Worm (Caenorhabditis elegans) whole organism, L2 larva: ENCODE results near the gene cyp-33C11.

Source experiments
- R02D3.7 ChIP-seq: fragments of 150-350 bp; optimal IDR thresholded peaks from 2 replicates; lab custom pipeline; 2014; ENCODE audit warnings: missing biosample characterization, missing genetic modification characterization
- ama-1 ChIP-seq: fragments of 150-350 bp; optimal IDR thresholded peaks from 2 replicates; lab custom pipeline; 2018; ENCODE audit warnings: inconsistent platforms
- ceh-82 ChIP-seq: fragments of 150-350 bp; optimal IDR thresholded peaks from 2 replicates; lab custom pipeline; 2014; ENCODE audit warnings: missing biosample characterization, missing genetic modification characterization
- nhr-11 ChIP-seq: fragments of 150-350 bp; optimal IDR thresholded peaks from 2 replicates; lab custom pipeline; 2014; ENCODE audit warnings: missing biosample characterization, missing genetic modification characterization
- snpc-4 ChIP-seq: fragments of 150-350 bp; optimal IDR thresholded peaks from 2 replicates; lab custom pipeline; 2014; ENCODE audit warnings: missing biosample characterization, missing genetic modification characterization

- TF ChIP-seq ceh-82 (tag; lab: Kevin White, UChicago) (no peak), R02D3.7 (tag; lab: Kevin White, UChicago) (no peak), nhr-11 (tag; lab: Kevin White, UChicago) (no peak), ama-1 (no peak), snpc-4 (tag; lab: Kevin White, UChicago) (no peak)
These were observed 11.7 kb upstream of the cyp-33C11 start for ce11 chrV:724470-724890.
